Fruit fly (Drosophila melanogaster) whole organism, wandering third instar larva: ENCODE results near the gene CG8086.

Source experiments
- Abd-B ChIP-seq: fragments of >200 bp; optimal IDR thresholded peaks from 2 replicates; lab custom pipeline; 2017; ENCODE audit warnings: missing biosample characterization, missing genetic modification characterization
- CG32264 ChIP-seq: fragments of 200-800 bp; sonication (Bioruptor generic); optimal IDR thresholded peaks from 2 replicates; lab custom pipeline; 2016; ENCODE audit warnings: missing biosample characterization, missing genetic modification characterization
- CG9705 ChIP-seq: fragments of 200-800 bp; sonication (Bioruptor generic); optimal IDR thresholded peaks from 2 replicates; lab custom pipeline; 2018; ENCODE audit warnings: missing biosample characterization, mild to moderate bottlenecking, missing genetic modification characterization
- CrebA ChIP-seq: fragments of 200-800 bp; sonication (Bioruptor generic); optimal IDR thresholded peaks from 2 replicates; lab custom pipeline; 2016; ENCODE audit warnings: missing biosample characterization, mild to moderate bottlenecking, missing genetic modification characterization, borderline replicate concordance
- Dfd ChIP-seq: fragments of >200 bp; optimal IDR thresholded peaks from 2 replicates; lab custom pipeline; 2017; ENCODE audit warnings: missing biosample characterization, missing genetic modification characterization
- Dif ChIP-seq: fragments of 200-275, 200-300 bp; sonication (Bioruptor generic); optimal IDR thresholded peaks from 2 replicates; lab custom pipeline; 2018; ENCODE audit warnings: missing biosample characterization, missing genetic modification characterization; ENCODE audit not compliant: partially characterized antibody
- GATAd ChIP-seq: sonication (Bioruptor generic); optimal IDR thresholded peaks from 2 replicates; lab custom pipeline; 2016; ENCODE audit warnings: missing biosample characterization, missing genetic modification characterization
- HLH106 ChIP-seq: fragments of 200-800 bp; optimal IDR thresholded peaks from 3 replicates; lab custom pipeline; 2019; ENCODE audit warnings: missing biosample characterization, mild to moderate bottlenecking, missing genetic modification characterization, moderate library complexity
- Hnf4 ChIP-seq: fragments of 200-800 bp; sonication (Bioruptor generic); optimal IDR thresholded peaks from 2 replicates; lab custom pipeline; 2016; ENCODE audit warnings: missing biosample characterization, mild to moderate bottlenecking, missing genetic modification characterization
- Hr78 ChIP-seq: fragments of >200 bp; optimal IDR thresholded peaks from 2 replicates; lab custom pipeline; 2017; ENCODE audit warnings: missing biosample characterization, missing genetic modification characterization
- Hr83 ChIP-seq: fragments of 200-300 bp; sonication (Bioruptor generic); optimal IDR thresholded peaks from 2 replicates; lab custom pipeline; 2016; ENCODE audit warnings: missing biosample characterization, mild to moderate bottlenecking, missing genetic modification characterization, moderate library complexity; ENCODE audit not compliant: poor library complexity, severe bottlenecking
- Jra ChIP-seq: sonication (Bioruptor generic); optimal IDR thresholded peaks from 2 replicates; lab custom pipeline; 2016; ENCODE audit warnings: missing biosample characterization, missing genetic modification characterization
- Mio ChIP-seq: sonication (Bioruptor generic); optimal IDR thresholded peaks from 2 replicates; lab custom pipeline; 2016; ENCODE audit warnings: missing biosample characterization, missing genetic modification characterization
- Myc ChIP-seq: fragments of >200 bp; optimal IDR thresholded peaks from 2 replicates; lab custom pipeline; 2017
- N ChIP-seq: fragments of >200 bp; optimal IDR thresholded peaks from 2 replicates; lab custom pipeline; 2018; ENCODE audit warnings: missing biosample characterization, missing external identifiers, missing genetic modification characterization
- OdsH ChIP-seq: fragments of 200-800 bp; sonication (Bioruptor generic); optimal IDR thresholded peaks from 2 replicates; lab custom pipeline; 2016; ENCODE audit warnings: missing biosample characterization, mild to moderate bottlenecking, missing genetic modification characterization
- Rel ChIP-seq, 2 experiments: fragments of 200-800 bp; sonication (Bioruptor generic) in 1 of 2; optimal IDR thresholded peaks; 2 replicates in 1 of 2; 3 replicates in 1 of 2; lab custom pipeline; 2016 to 2019; ENCODE audit warnings: mild to moderate bottlenecking in 2 of 2, missing biosample characterization in 2 of 2, missing genetic modification characterization in 2 of 2, moderate library complexity in 1 of 2
- Sp1 ChIP-seq: fragments of 200-800 bp; sonication (Bioruptor generic); optimal IDR thresholded peaks from 3 replicates; lab custom pipeline; 2019; ENCODE audit warnings: missing biosample characterization, mild to moderate bottlenecking, missing genetic modification characterization, moderate library complexity
- Vsx2 ChIP-seq: fragments of 200-300, 225-300 bp; sonication (Bioruptor generic); optimal IDR thresholded peaks from 2 replicates; lab custom pipeline; 2018; ENCODE audit warnings: missing biosample characterization, missing genetic modification characterization; ENCODE audit not compliant: partially characterized antibody
- br ChIP-seq: fragments of 200-800 bp; sonication (Bioruptor generic); optimal IDR thresholded peaks from 2 replicates; lab custom pipeline; 2016; ENCODE audit warnings: missing biosample characterization, missing genetic modification characterization
- brk ChIP-seq: fragments of 200-800 bp; sonication (Bioruptor generic); optimal IDR thresholded peaks from 2 replicates; lab custom pipeline; 2016; ENCODE audit warnings: missing biosample characterization, mild to moderate bottlenecking, missing genetic modification characterization
- dl ChIP-seq, 2 experiments: fragments of 175-275, 200-275 bp in 1 of 2; fragments of 200-275 bp in 1 of 2; sonication (Bioruptor generic); optimal IDR thresholded peaks; lab custom pipeline; 2018; ENCODE audit warnings: mild to moderate bottlenecking in 2 of 2, missing biosample characterization in 2 of 2, missing genetic modification characterization in 2 of 2, moderate library complexity in 2 of 2; ENCODE audit not compliant: partially characterized antibody in 2 of 2, insufficient read depth in 1 of 2
- dmrt93B ChIP-seq: fragments of 200-800 bp; sonication (Bioruptor generic); optimal IDR thresholded peaks from 2 replicates; lab custom pipeline; 2018; ENCODE audit warnings: missing biosample characterization, mild to moderate bottlenecking, missing genetic modification characterization
- dsf ChIP-seq: sonication (Bioruptor generic); optimal IDR thresholded peaks from 2 replicates; lab custom pipeline; 2016; ENCODE audit warnings: missing biosample characterization, missing genetic modification characterization, borderline replicate concordance
- ey ChIP-seq: fragments of 200-800 bp; sonication (Bioruptor generic); optimal IDR thresholded peaks from 2 replicates; lab custom pipeline; 2016; ENCODE audit warnings: missing biosample characterization, missing genetic modification characterization
- foxo ChIP-seq, 2 experiments: fragments of 200-800 bp; sonication (Bioruptor generic); optimal IDR thresholded peaks; 2 replicates in 1 of 2; 3 replicates in 1 of 2; lab custom pipeline; 2016 to 2017; ENCODE audit warnings: missing biosample characterization in 2 of 2, missing genetic modification characterization in 2 of 2
- fru ChIP-seq: fragments of 200-800 bp; sonication (Bioruptor generic); optimal IDR thresholded peaks from 3 replicates; lab custom pipeline; 2016; ENCODE audit warnings: missing biosample characterization, mild to moderate bottlenecking, missing genetic modification characterization
- h ChIP-seq: fragments of 200-800 bp; sonication (Bioruptor generic); optimal IDR thresholded peaks from 3 replicates; lab custom pipeline; 2016; ENCODE audit warnings: missing biosample characterization, mild to moderate bottlenecking, missing genetic modification characterization
- jim ChIP-seq: fragments of 175-275, 200-325 bp; sonication (Bioruptor generic); optimal IDR thresholded peaks from 2 replicates; lab custom pipeline; 2016; ENCODE audit warnings: missing biosample characterization, mild to moderate bottlenecking, missing genetic modification characterization
- lola ChIP-seq: fragments of >200 bp; optimal IDR thresholded peaks from 2 replicates; lab custom pipeline; 2017; ENCODE audit warnings: missing biosample characterization, missing genetic modification characterization
- pan ChIP-seq: fragments of >200 bp; optimal IDR thresholded peaks from 2 replicates; lab custom pipeline; 2017
- psq ChIP-seq: fragments of 200-800 bp; sonication (Bioruptor generic); optimal IDR thresholded peaks from 3 replicates; lab custom pipeline; 2017; ENCODE audit warnings: missing biosample characterization, mild to moderate bottlenecking, missing genetic modification characterization, moderate library complexity
- rgr ChIP-seq: fragments of 200-800 bp; sonication (Bioruptor generic); optimal IDR thresholded peaks from 3 replicates; lab custom pipeline; 2016; ENCODE audit warnings: missing biosample characterization, mild to moderate bottlenecking, missing genetic modification characterization
- sage ChIP-seq: fragments of 200-800 bp; sonication (Bioruptor generic); optimal IDR thresholded peaks from 2 replicates; lab custom pipeline; 2016; ENCODE audit warnings: missing biosample characterization, mild to moderate bottlenecking, missing genetic modification characterization
- sv ChIP-seq: fragments of 200-800 bp; sonication (Bioruptor generic); optimal IDR thresholded peaks from 3 replicates; lab custom pipeline; 2016; ENCODE audit warnings: missing biosample characterization, missing genetic modification characterization
- tai ChIP-seq: sonication (Bioruptor generic); optimal IDR thresholded peaks from 2 replicates; lab custom pipeline; 2016; ENCODE audit warnings: missing biosample characterization, missing genetic modification characterization
- usp ChIP-seq: fragments of >200 bp; optimal IDR thresholded peaks from 2 replicates; lab custom pipeline; 2017; ENCODE audit warnings: missing biosample characterization, missing genetic modification characterization
- woc ChIP-seq: sonication (Bioruptor generic); optimal IDR thresholded peaks from 2 replicates; lab custom pipeline; 2016; ENCODE audit warnings: missing biosample characterization, mild to moderate bottlenecking, missing genetic modification characterization

Gene CG8086

dm6 chr2L:8277561-8278201, 20.4 kb upstream of the CG8086 start:
- peak; percentile 95 for TF ChIP-seq woc (GFP tag; lab: Kevin White, UChicago)
- peak; percentile 27 for TF ChIP-seq Dfd (GFP tag; lab: Kevin White, UChicago)
- peak; percentile 73 for TF ChIP-seq Mio (GFP tag; lab: Kevin White, UChicago)
- peak; percentile 33 for TF ChIP-seq GATAd (GFP tag; lab: Kevin White, UChicago)
- peak; percentile 7 for TF ChIP-seq Vsx2
- peak; percentile 86 for TF ChIP-seq CG32264 (GFP tag; lab: Kevin White, UChicago)
- TF ChIP-seq brk (GFP tag; lab: Kevin White, UChicago): peak; percentile 99
- TF ChIP-seq Hr78 (GFP tag; lab: Kevin White, UChicago): no peak
- peak; percentile 97 for TF ChIP-seq ey
- TF ChIP-seq N: no peak
- peak; percentile 97 for TF ChIP-seq sv
- TF ChIP-seq dl (GFP tag; optimal IDR thresholded peaks at IDR 0.05; lab: Kevin White, UChicago; ENCODE audit: insufficient read depth in 1 of 2, partially characterized antibody in 2 of 2): peak; percentile 37 to 64
- TF ChIP-seq h (GFP tag; lab: Kevin White, UChicago): peak; percentile 99
- TF ChIP-seq jim (GFP tag; lab: Kevin White, UChicago): no peak
- TF ChIP-seq dsf (GFP tag; lab: Kevin White, UChicago): peak; percentile 92
- TF ChIP-seq dmrt93B (GFP tag; lab: Kevin White, UChicago): peak; percentile 94
- peak; percentile 98 for TF ChIP-seq fru (GFP tag; lab: Kevin White, UChicago)
- TF ChIP-seq rgr (GFP tag; lab: Kevin White, UChicago): peak; percentile 99
- peak; percentile 50 to 99 for TF ChIP-seq foxo (GFP tag; optimal IDR thresholded peaks at IDR 0.05; lab: Kevin White, UChicago)
- no peak for TF ChIP-seq usp (GFP tag; lab: Kevin White, UChicago)
- TF ChIP-seq tai (GFP tag; lab: Kevin White, UChicago): peak; percentile 93
- TF ChIP-seq CG9705 (GFP tag; lab: Kevin White, UChicago): peak; percentile 94
- no peak for TF ChIP-seq Myc (lab: Kevin White, UChicago)
- TF ChIP-seq psq (GFP tag; lab: Kevin White, UChicago): peak; percentile 98
- peak; percentile 98 for TF ChIP-seq Hnf4 (GFP tag; lab: Kevin White, UChicago)
- peak; percentile 99 for TF ChIP-seq OdsH (GFP tag; lab: Kevin White, UChicago)
- peak; percentile 98 for TF ChIP-seq br (GFP tag; lab: Kevin White, UChicago)
- TF ChIP-seq Rel (GFP tag; optimal IDR thresholded peaks at IDR 0.05; lab: Kevin White, UChicago): peak; percentile 98
- peak; percentile 79 for TF ChIP-seq Rel (tag; optimal IDR thresholded peaks at IDR 0.05; lab: Kevin White, UChicago)
- TF ChIP-seq pan (lab: Kevin White, UChicago): no peak
- TF ChIP-seq sage (GFP tag; lab: Kevin White, UChicago): peak; percentile 98
- TF ChIP-seq Dif (GFP tag; lab: Kevin White, UChicago): peak; percentile 78
- TF ChIP-seq CrebA (GFP tag; lab: Kevin White, UChicago): peak; percentile 94
- TF ChIP-seq HLH106 (tag; lab: Kevin White, UChicago): peak; percentile 96
- TF ChIP-seq lola: no peak
- TF ChIP-seq Sp1 (GFP tag; lab: Kevin White, UChicago): peak; percentile 99
- peak; percentile 96 for TF ChIP-seq Jra
- TF ChIP-seq Abd-B (GFP tag; lab: Kevin White, UChicago): no peak
- peak; percentile 0 for TF ChIP-seq Hr83

- TF ChIP-seq fru (GFP tag; lab: Kevin White, UChicago) (no peak), Sp1 (GFP tag; lab: Kevin White, UChicago) (no peak), Dfd (GFP tag; lab: Kevin White, UChicago) (no peak), woc (GFP tag; lab: Kevin White, UChicago) (no peak), Hr83 (no peak), ey (no peak), Hr78 (GFP tag; lab: Kevin White, UChicago) (no peak), jim (GFP tag; lab: Kevin White, UChicago) (no peak), Abd-B (GFP tag; lab: Kevin White, UChicago) (no peak), Jra (no peak), sv (no peak), rgr (GFP tag; lab: Kevin White, UChicago) (no peak), Vsx2 (no peak), lola (no peak), pan (lab: Kevin White, UChicago) (no peak), GATAd (GFP tag; lab: Kevin White, UChicago) (no peak), CG9705 (GFP tag; lab: Kevin White, UChicago) (no peak), brk (GFP tag; lab: Kevin White, UChicago) (no peak), tai (GFP tag; lab: Kevin White, UChicago) (no peak)
- TF ChIP-seq, all 38 proteins: peak for 0
These were observed 19.6 kb upstream of the CG8086 start for dm6 chr2L:8276880-8277279.
